Fruit fly (Drosophila melanogaster) whole organism, prepupa: ENCODE results near the gene CG14442.

Experiments used
- CG10631 ChIP-seq: fragments of 200-800 bp; sonication (Bioruptor generic); optimal IDR thresholded peaks from 2 replicates; lab custom pipeline; 2016; ENCODE audit warnings: missing biosample characterization, missing genetic modification characterization
- CG11294 ChIP-seq: fragments of 200-800 bp; sonication (Bioruptor generic); IDR thresholded peaks from 2 replicates; pipeline ENCODE4 v1.3.6; 2022; ENCODE audit warnings: missing biosample characterization, missing genetic modification characterization
- CG11762 ChIP-seq: fragments of 200-800 bp; sonication (Bioruptor generic); optimal IDR thresholded peaks from 3 replicates; lab custom pipeline; 2016; ENCODE audit warnings: missing biosample characterization, missing genetic modification characterization; ENCODE audit not compliant: insufficient read depth
- CG15336 ChIP-seq: fragments of 200-800 bp; sonication (Bioruptor generic); IDR thresholded peaks from 2 replicates; pipeline ENCODE4 v1.3.6; 2022; ENCODE audit warnings: missing biosample characterization, missing genetic modification characterization
- CG1621 ChIP-seq: fragments of 200-800 bp; sonication (Bioruptor generic); optimal IDR thresholded peaks from 3 replicates; lab custom pipeline; 2018; ENCODE audit warnings: missing biosample characterization, mild to moderate bottlenecking, missing genetic modification characterization
- CG16779 ChIP-seq: fragments of 200-800 bp; sonication (Bioruptor generic); optimal IDR thresholded peaks from 3 replicates; lab custom pipeline; 2017; ENCODE audit warnings: missing biosample characterization, mild to moderate bottlenecking, missing genetic modification characterization
- CG3032 ChIP-seq: fragments of 200-800 bp; optimal IDR thresholded peaks from 2 replicates; lab custom pipeline; 2019; ENCODE audit warnings: missing biosample characterization, mild to moderate bottlenecking, missing genetic modification characterization, moderate library complexity
- CG31627 ChIP-seq: fragments of 200-800 bp; sonication (Bioruptor generic); optimal IDR thresholded peaks from 3 replicates; lab custom pipeline; 2016; ENCODE audit warnings: missing biosample characterization, missing genetic modification characterization
- CG32006 ChIP-seq: fragments of 200-800 bp; sonication (Bioruptor generic); optimal IDR thresholded peaks from 3 replicates; lab custom pipeline; 2017; ENCODE audit warnings: missing biosample characterization, mild to moderate bottlenecking, missing genetic modification characterization
- CG4318 ChIP-seq: fragments of 200-800 bp; sonication (Bioruptor generic); optimal IDR thresholded peaks from 3 replicates; lab custom pipeline; 2017; ENCODE audit warnings: missing biosample characterization, mild to moderate bottlenecking, missing genetic modification characterization
- CG6163 ChIP-seq: fragments of 200-800 bp; sonication (Bioruptor generic); IDR thresholded peaks from 3 replicates; pipeline ENCODE4 v1.3.6; 2022; ENCODE audit warnings: missing biosample characterization, missing genetic modification characterization
- CG6276 ChIP-seq: fragments of 200-800 bp; sonication (Bioruptor generic); optimal IDR thresholded peaks from 2 replicates; lab custom pipeline; 2017; ENCODE audit warnings: missing biosample characterization, mild to moderate bottlenecking, missing genetic modification characterization
- CG6792 ChIP-seq: fragments of 200-800 bp; sonication (Bioruptor generic); optimal IDR thresholded peaks from 3 replicates; lab custom pipeline; 2016; ENCODE audit warnings: missing biosample characterization, missing genetic modification characterization
- CG6808 ChIP-seq: fragments of 200-800 bp; sonication (Bioruptor generic); optimal IDR thresholded peaks from 3 replicates; lab custom pipeline; 2017; ENCODE audit warnings: missing biosample characterization, missing genetic modification characterization, mild to moderate bottlenecking, moderate library complexity, missing genetic modification reagents
- CG8119 ChIP-seq: fragments of 200-800 bp; sonication (Bioruptor generic); IDR thresholded peaks from 3 replicates; pipeline ENCODE4 v1.3.6; 2022; ENCODE audit warnings: missing biosample characterization, missing genetic modification characterization
- CG9139 ChIP-seq: fragments of 200-800 bp; sonication (Bioruptor generic); optimal IDR thresholded peaks from 3 replicates; lab custom pipeline; 2017; ENCODE audit warnings: missing biosample characterization, mild to moderate bottlenecking, missing genetic modification characterization
- Eip75B ChIP-seq: fragments of 200-800 bp; sonication (Bioruptor generic); optimal IDR thresholded peaks from 3 replicates; lab custom pipeline; 2016; ENCODE audit warnings: missing biosample characterization, missing genetic modification characterization
- Eip78C ChIP-seq: fragments of 200-800 bp; sonication (Bioruptor generic); peaks from one replicate; lab custom pipeline; 2016; ENCODE audit warnings: missing biosample characterization, missing genetic modification characterization
- Eip93F ChIP-seq: fragments of 200-800 bp; sonication (Bioruptor generic); optimal IDR thresholded peaks from 2 replicates; lab custom pipeline; 2016; ENCODE audit warnings: missing biosample characterization, mild to moderate bottlenecking, missing genetic modification characterization
- Ets21C ChIP-seq: fragments of 200-800 bp; sonication (Bioruptor generic); optimal IDR thresholded peaks from 3 replicates; lab custom pipeline; 2016; ENCODE audit warnings: missing biosample characterization, missing genetic modification characterization
- Hr4 ChIP-seq: fragments of 200-800 bp; sonication (Bioruptor generic); optimal IDR thresholded peaks from 3 replicates; lab custom pipeline; 2016; ENCODE audit warnings: missing biosample characterization, missing genetic modification characterization
- Lpt ChIP-seq: fragments of 200-800 bp; sonication (Bioruptor generic); optimal IDR thresholded peaks from 3 replicates; lab custom pipeline; 2016; ENCODE audit warnings: missing biosample characterization, missing genetic modification characterization
- OdsH ChIP-seq: fragments of 200-800 bp; sonication (Bioruptor generic); optimal IDR thresholded peaks from 3 replicates; lab custom pipeline; 2016; ENCODE audit warnings: missing biosample characterization, missing genetic modification characterization
- Smox ChIP-seq: fragments of 200-800 bp; sonication (Bioruptor generic); optimal IDR thresholded peaks from 3 replicates; lab custom pipeline; 2016; ENCODE audit warnings: missing biosample characterization, missing genetic modification characterization
- Sox102F ChIP-seq: fragments of 200-800 bp; sonication (Bioruptor generic); optimal IDR thresholded peaks from 2 replicates; lab custom pipeline; 2016; ENCODE audit warnings: missing biosample characterization, mild to moderate bottlenecking, missing genetic modification characterization
- Sox15 ChIP-seq: fragments of 200-800 bp; sonication (Bioruptor generic); optimal IDR thresholded peaks from 3 replicates; lab custom pipeline; 2016; ENCODE audit warnings: missing biosample characterization, missing genetic modification characterization
- dac ChIP-seq: fragments of 200-800 bp; sonication (Bioruptor generic); optimal IDR thresholded peaks from 2 replicates; lab custom pipeline; 2017; ENCODE audit warnings: missing biosample characterization, mild to moderate bottlenecking, missing genetic modification characterization
- dsx ChIP-seq: fragments of 200-800 bp; optimal IDR thresholded peaks from 3 replicates; lab custom pipeline; 2019; ENCODE audit warnings: missing biosample characterization, mild to moderate bottlenecking, missing genetic modification characterization, moderate library complexity; ENCODE audit not compliant: poor library complexity, severe bottlenecking
- eg ChIP-seq: fragments of 200-800 bp; sonication (Bioruptor generic); IDR thresholded peaks from 3 replicates; pipeline ENCODE4 v1.3.6; 2022; ENCODE audit warnings: missing biosample characterization, missing genetic modification characterization
- esn ChIP-seq: fragments of 200-800 bp; sonication (Bioruptor generic); optimal IDR thresholded peaks from 2 replicates; lab custom pipeline; 2016; ENCODE audit warnings: missing biosample characterization, mild to moderate bottlenecking, missing genetic modification characterization, moderate library complexity
- fd59A ChIP-seq: fragments of 200-800 bp; sonication (Bioruptor generic); optimal IDR thresholded peaks from 2 replicates; lab custom pipeline; 2017; ENCODE audit warnings: missing biosample characterization, mild to moderate bottlenecking, missing genetic modification characterization, missing genetic modification reagents
- fkh ChIP-seq: fragments of 200-800 bp; sonication (Bioruptor generic); optimal IDR thresholded peaks from 3 replicates; lab custom pipeline; 2017; ENCODE audit warnings: missing biosample characterization, mild to moderate bottlenecking, missing genetic modification characterization, moderate library complexity
- net ChIP-seq: fragments of 200-800 bp; sonication (Bioruptor generic); optimal IDR thresholded peaks from 3 replicates; lab custom pipeline; 2016; ENCODE audit warnings: missing biosample characterization, missing genetic modification characterization
- pdm3 ChIP-seq: fragments of 200-800 bp; sonication (Bioruptor generic); optimal IDR thresholded peaks from 3 replicates; lab custom pipeline; 2016; ENCODE audit warnings: missing biosample characterization, missing genetic modification characterization
- salr ChIP-seq, 2 experiments: fragments of 200-800 bp; sonication (Bioruptor generic); optimal IDR thresholded peaks; 3 replicates each; lab custom pipeline; 2016 to 2018; ENCODE audit warnings: missing biosample characterization in 2 of 2, missing genetic modification characterization in 2 of 2, mild to moderate bottlenecking in 1 of 2
- topi ChIP-seq: fragments of 200-800 bp; sonication (Bioruptor generic); optimal IDR thresholded peaks from 3 replicates; lab custom pipeline; 2016; ENCODE audit warnings: missing biosample characterization, missing genetic modification characterization
- vri ChIP-seq: fragments of 200-800 bp; sonication (Bioruptor generic); optimal IDR thresholded peaks from 3 replicates; lab custom pipeline; 2016; ENCODE audit warnings: missing biosample characterization, mild to moderate bottlenecking, missing genetic modification characterization

The CG14442 gene

dm6 chrX:6663976-6664375 lies 30.8 kb downstream of the CG14442 start:
- no peak for TF ChIP-seq CG6808 (GFP tag; lab: Kevin White, UChicago)
- TF ChIP-seq dac (GFP tag; lab: Kevin White, UChicago) = no peak
- no peak for TF ChIP-seq CG1621 (tag; lab: Kevin White, UChicago)
- TF ChIP-seq Lpt (GFP tag; lab: Kevin White, UChicago) = no peak
- no peak for TF ChIP-seq CG11762 (GFP tag; lab: Kevin White, UChicago)
- no peak for TF ChIP-seq dsx (GFP tag; lab: Kevin White, UChicago)
- TF ChIP-seq CG3032 = no peak
- no peak for TF ChIP-seq CG31627 (GFP tag; lab: Kevin White, UChicago)
- no peak for TF ChIP-seq CG9139 (GFP tag; lab: Kevin White, UChicago)
- TF ChIP-seq Ets21C (GFP tag; lab: Kevin White, UChicago) = no peak
- no peak for TF ChIP-seq vri (GFP tag; lab: Kevin White, UChicago)
- TF ChIP-seq CG11294 (GFP tag; lab: Robert Waterston, UW) = no peak
- TF ChIP-seq salr (GFP tag; optimal IDR thresholded peaks at IDR 0.05; lab: Kevin White, UChicago) = no peak
- no peak for TF ChIP-seq Smox

DNA sequence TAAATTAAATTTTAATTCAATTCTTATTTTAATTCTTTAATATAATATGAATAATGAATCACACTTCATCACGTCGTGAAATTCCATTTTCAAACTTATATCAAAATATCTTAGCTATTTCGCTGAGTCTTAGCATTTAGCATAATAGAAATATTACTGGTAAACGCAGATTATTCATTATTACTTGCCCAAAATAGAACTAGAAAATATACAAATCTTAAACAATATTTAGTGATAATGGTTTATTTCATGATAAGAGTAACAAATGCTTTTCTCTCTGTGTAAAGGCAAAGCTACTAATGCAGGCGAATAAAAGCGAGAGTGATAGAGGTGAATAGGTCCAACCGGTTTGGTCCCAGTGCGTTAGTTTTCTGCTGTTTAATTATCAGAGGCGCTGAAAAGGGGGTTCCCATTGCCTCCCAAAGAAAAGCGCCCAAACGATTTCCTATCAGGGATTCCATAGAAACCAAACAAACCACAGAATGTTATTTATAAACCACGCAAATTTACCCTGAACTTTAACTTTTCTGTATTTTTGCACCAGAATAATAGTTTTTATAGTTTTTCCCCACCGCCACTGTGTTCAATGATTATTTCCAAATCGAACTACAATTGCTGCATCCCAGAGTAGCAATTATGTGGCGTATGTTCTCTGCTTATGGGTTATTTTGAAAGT lies 31.8 kb downstream of the CG14442 start:
- TF ChIP-seq Eip93F (GFP tag; lab: Kevin White, UChicago) (no peak), fd59A (GFP tag; lab: Kevin White, UChicago) (no peak), CG11294 (GFP tag; lab: Robert Waterston, UW) (peak; percentile 18; the same call in 1 of the 2 replicates), CG10631 (GFP tag; lab: Kevin White, UChicago) (no peak), Sox102F (GFP tag; lab: Kevin White, UChicago) (no peak), fkh (no peak), eg (peak; percentile 69), OdsH (GFP tag; lab: Kevin White, UChicago) (peak; percentile 43), net (GFP tag; lab: Kevin White, UChicago) (peak; percentile 7), CG4318 (peak; percentile 62), CG16779 (tag; lab: Kevin White, UChicago) (peak; percentile 30), CG6276 (GFP tag; lab: Kevin White, UChicago) (peak; percentile 67), topi (GFP tag; lab: Kevin White, UChicago) (no peak), Eip78C (GFP tag; lab: Kevin White, UChicago) (peak; percentile 80), Eip75B (GFP tag; lab: Kevin White, UChicago) (peak; percentile 16), CG15336 (GFP tag; lab: Robert Waterston, UW) (peak; percentile 72), Sox15 (GFP tag; lab: Kevin White, UChicago) (no peak), dac (GFP tag; lab: Kevin White, UChicago) (peak; percentile 15), Hr4 (peak; percentile 74), CG6163 (GFP tag; lab: Robert Waterston, UW) (peak; percentile 41; the same call in 1 of the 3 replicates), esn (GFP tag; lab: Kevin White, UChicago) (no peak), pdm3 (peak; percentile 20), salr (GFP tag; optimal IDR thresholded peaks at IDR 0.05; lab: Kevin White, UChicago) (peak in 1 of 2 experiments; percentile 58), CG8119 (GFP tag; lab: Robert Waterston, UW) (peak; percentile 64), CG32006 (GFP tag; lab: Kevin White, UChicago) (peak; percentile 85), CG6792 (no peak)

dm6 chrX:6662378-6662777 lies 32.4 kb downstream of the CG14442 start:
- TF ChIP-seq vri (GFP tag; lab: Kevin White, UChicago) = peak; percentile 86
- no peak for TF ChIP-seq CG4318
